Fruit fly (Drosophila melanogaster) whole organism, pupa: ENCODE measurements around the gene CG15293.

ENCODE experiments used
- CG10348 ChIP-seq: fragments of 200-800 bp; sonication (Bioruptor generic); IDR thresholded peaks from 2 replicates; pipeline ENCODE4 v1.3.6; 2022; ENCODE audit warnings: missing biosample characterization, missing genetic modification characterization
- CG12605 ChIP-seq: fragments of 200-800 bp; sonication (Bioruptor generic); IDR thresholded peaks from 2 replicates; pipeline ENCODE4 v1.3.6; 2022; ENCODE audit warnings: missing biosample characterization, missing genetic modification characterization
- CG13204 ChIP-seq: fragments of 200-800 bp; sonication (Bioruptor generic); optimal IDR thresholded peaks from 2 replicates; lab custom pipeline; 2018; ENCODE audit warnings: missing biosample characterization, mild to moderate bottlenecking, missing genetic modification characterization, moderate library complexity
- CG14655 ChIP-seq: fragments of 200-800 bp; sonication (Bioruptor generic); optimal IDR thresholded peaks from 3 replicates; lab custom pipeline; 2017; ENCODE audit warnings: mild to moderate bottlenecking, missing biosample characterization, missing genetic modification reagents, missing genetic modification characterization
- CG15710 ChIP-seq: fragments of 200-800 bp; sonication (Bioruptor generic); optimal IDR thresholded peaks from 2 replicates; lab custom pipeline; 2018; ENCODE audit warnings: missing biosample characterization, mild to moderate bottlenecking, missing genetic modification characterization, moderate library complexity
- CG17806 ChIP-seq: fragments of 200-800 bp; sonication (Bioruptor generic); optimal IDR thresholded peaks from 2 replicates; lab custom pipeline; 2018; ENCODE audit warnings: missing biosample characterization, mild to moderate bottlenecking, missing genetic modification characterization, moderate library complexity
- CG32121 ChIP-seq: fragments of 200-800 bp; sonication (Bioruptor generic); IDR thresholded peaks from 2 replicates; pipeline ENCODE4 v1.3.6; 2022; ENCODE audit warnings: missing biosample characterization, missing genetic modification characterization
- CG34367 ChIP-seq: fragments of 200-800 bp; sonication (Bioruptor generic); optimal IDR thresholded peaks from 2 replicates; lab custom pipeline; 2018; ENCODE audit warnings: missing biosample characterization, mild to moderate bottlenecking, missing genetic modification characterization
- CG4496 ChIP-seq: fragments of 200-800 bp; sonication (Bioruptor generic); IDR thresholded peaks from 3 replicates; pipeline ENCODE4 v1.3.6; 2022; ENCODE audit warnings: missing biosample characterization, missing genetic modification characterization
- CG8159 ChIP-seq: fragments of 200-800 bp; sonication (Bioruptor generic); optimal IDR thresholded peaks from 3 replicates; lab custom pipeline; 2018; ENCODE audit warnings: missing biosample characterization, mild to moderate bottlenecking, missing genetic modification characterization, moderate library complexity
- CG8301 ChIP-seq: fragments of 200-800 bp; sonication (Bioruptor generic); optimal IDR thresholded peaks from 2 replicates; lab custom pipeline; 2018; ENCODE audit warnings: missing biosample characterization, mild to moderate bottlenecking, missing genetic modification characterization
- CG9948 ChIP-seq: fragments of 200-800 bp; sonication (Bioruptor generic); optimal IDR thresholded peaks from 2 replicates; lab custom pipeline; 2018; ENCODE audit warnings: missing biosample characterization, mild to moderate bottlenecking, missing genetic modification characterization, moderate library complexity
- D1 ChIP-seq: fragments of 200-800 bp; sonication (Bioruptor generic); optimal IDR thresholded peaks from 2 replicates; lab custom pipeline; 2018; ENCODE audit warnings: missing biosample characterization, mild to moderate bottlenecking, missing genetic modification characterization, moderate library complexity
- EcR ChIP-seq: fragments of 200-800 bp; sonication (Bioruptor generic); optimal IDR thresholded peaks from 3 replicates; lab custom pipeline; 2019; ENCODE audit warnings: missing biosample characterization, missing genetic modification characterization, mild to moderate bottlenecking, moderate library complexity, missing genetic modification reagents
- Ets98B ChIP-seq: fragments of 200-800 bp; sonication (Bioruptor generic); IDR thresholded peaks from 2 replicates; pipeline ENCODE4 v1.3.6; 2022; ENCODE audit warnings: missing biosample characterization, missing genetic modification characterization
- Pif1A ChIP-seq: fragments of 200-800 bp; sonication (Bioruptor generic); optimal IDR thresholded peaks from 3 replicates; lab custom pipeline; 2016; ENCODE audit warnings: missing biosample characterization, missing genetic modification characterization
- Pif1B ChIP-seq: fragments of 200-800 bp; sonication (Bioruptor generic); optimal IDR thresholded peaks from 3 replicates; lab custom pipeline; 2016; ENCODE audit warnings: missing biosample characterization, missing genetic modification characterization
- Snoo ChIP-seq: fragments of 200-800 bp; sonication (Bioruptor generic); optimal IDR thresholded peaks from 3 replicates; lab custom pipeline; 2017; ENCODE audit warnings: missing biosample characterization, mild to moderate bottlenecking, missing genetic modification characterization, inconsistent platforms
- fd96Ca ChIP-seq: fragments of 200-800 bp; sonication (Bioruptor generic); IDR thresholded peaks from 3 replicates; pipeline ENCODE4 v1.3.6; 2022; ENCODE audit warnings: missing biosample characterization, missing genetic modification characterization
- gl ChIP-seq: fragments of 200-800 bp; sonication (Bioruptor generic); optimal IDR thresholded peaks from 2 replicates; lab custom pipeline; 2018; ENCODE audit warnings: missing biosample characterization, mild to moderate bottlenecking, missing genetic modification characterization
- rn ChIP-seq: fragments of 200-800 bp; sonication (Bioruptor generic); IDR thresholded peaks from 2 replicates; pipeline ENCODE4 v1.3.6; 2022; ENCODE audit warnings: missing biosample characterization, missing genetic modification characterization

CG15293 gene

dm6 chr2L:14109347-14109746, at the start of gene CG15293:
Gene CG15293 (minus strand): TSS chr2L:14109447.
- TF ChIP-seq D1 = no peak
- TF ChIP-seq Ets98B (GFP tag; lab: Robert Waterston, UW) = no peak
- no peak for TF ChIP-seq CG15710 (tag; lab: Kevin White, UChicago)
- no peak for TF ChIP-seq CG8159 (tag; lab: Kevin White, UChicago)
- no peak for TF ChIP-seq rn
- no peak for TF ChIP-seq Pif1A (GFP tag; lab: Kevin White, UChicago)
- TF ChIP-seq Pif1B = no peak
- no peak for TF ChIP-seq CG8301 (tag; lab: Kevin White, UChicago)
- TF ChIP-seq CG14655 (GFP tag; lab: Kevin White, UChicago) = no peak
- TF ChIP-seq CG9948 (tag; lab: Kevin White, UChicago) = no peak
- TF ChIP-seq CG10348 (GFP tag; lab: Robert Waterston, UW) = no peak

DNA sequence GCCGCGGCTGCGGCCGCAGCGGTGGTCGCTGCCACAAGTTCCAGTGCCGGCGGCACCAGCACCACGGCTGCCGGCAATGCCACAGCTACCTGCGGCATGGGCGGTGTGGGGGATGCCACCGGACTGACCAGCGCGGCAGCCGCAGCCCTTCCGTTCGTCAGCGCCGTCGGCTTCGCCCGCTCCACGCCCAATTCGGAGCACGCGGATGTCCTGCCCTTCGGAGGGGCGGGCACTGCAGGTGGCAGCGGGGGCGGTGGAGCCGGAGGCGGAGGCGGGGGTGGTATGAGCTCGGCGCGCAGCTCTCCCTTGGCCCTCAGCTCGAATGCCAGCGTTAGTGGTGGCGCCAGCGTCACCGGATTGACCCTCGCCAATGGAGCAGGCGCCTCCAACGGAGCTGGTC, 48.7 kb upstream of the CG15293 start:
- no peak for TF ChIP-seq CG32121
- no peak for TF ChIP-seq CG34367 (tag; lab: Kevin White, UChicago)
- TF ChIP-seq Snoo (tag; lab: Kevin White, UChicago) = no peak
- no peak for TF ChIP-seq fd96Ca (GFP tag; lab: Robert Waterston, UW)
- TF ChIP-seq CG12605 = no peak
- TF ChIP-seq EcR (GFP tag; lab: Kevin White, UChicago) = no peak
- no peak for TF ChIP-seq Ets98B (GFP tag; lab: Robert Waterston, UW)
- no peak for TF ChIP-seq gl (tag; lab: Kevin White, UChicago)
- TF ChIP-seq CG9948 (tag; lab: Kevin White, UChicago) = no peak
- TF ChIP-seq Pif1A (GFP tag; lab: Kevin White, UChicago) = no peak
- TF ChIP-seq CG13204 = no peak
- TF ChIP-seq CG14655 (GFP tag; lab: Kevin White, UChicago) = no peak
- no peak for TF ChIP-seq CG8159 (tag; lab: Kevin White, UChicago)
- no peak for TF ChIP-seq CG10348 (GFP tag; lab: Robert Waterston, UW)
- TF ChIP-seq CG4496 (GFP tag; lab: Robert Waterston, UW) = no peak
- no peak for TF ChIP-seq D1
- TF ChIP-seq CG17806 (tag; lab: Kevin White, UChicago) = no peak
- TF ChIP-seq Pif1B = no peak

dm6 chr2L:14146368-14146767, 37.1 kb upstream of the CG15293 start:
- TF ChIP-seq CG4496 (GFP tag; lab: Robert Waterston, UW) (no peak), EcR (GFP tag; lab: Kevin White, UChicago) (no peak), CG14655 (GFP tag; lab: Kevin White, UChicago) (no peak), CG9948 (tag; lab: Kevin White, UChicago) (no peak), Ets98B (GFP tag; lab: Robert Waterston, UW) (no peak), Snoo (tag; lab: Kevin White, UChicago) (no peak), CG8159 (tag; lab: Kevin White, UChicago) (no peak), Pif1A (GFP tag; lab: Kevin White, UChicago) (no peak), CG8301 (tag; lab: Kevin White, UChicago) (no peak), CG15710 (tag; lab: Kevin White, UChicago) (no peak), CG12605 (no peak)

dm6 chr2L:14142842-14143241, 33.6 kb upstream of the CG15293 start:
- no peak for TF ChIP-seq CG32121

DNA sequence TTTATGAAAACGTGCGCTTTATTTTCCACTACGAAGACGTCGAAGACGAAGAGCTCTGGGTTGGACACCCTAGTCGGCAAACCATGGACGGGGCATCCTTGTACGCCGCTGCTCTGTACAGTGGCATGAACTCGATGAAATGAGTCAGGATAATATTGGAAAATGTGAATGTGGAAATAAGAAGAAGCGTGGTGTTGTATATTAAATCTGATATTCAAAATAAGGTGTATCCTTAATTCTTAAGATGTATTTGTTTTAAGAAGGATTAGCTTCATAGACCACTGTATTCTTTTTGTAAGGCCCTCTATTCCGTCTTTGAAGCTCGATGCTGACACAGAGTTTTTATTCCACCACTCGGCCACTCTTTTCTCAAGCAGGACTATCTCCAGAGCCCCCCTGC, 32.0 kb upstream of the CG15293 start:
- TF ChIP-seq fd96Ca (GFP tag; lab: Robert Waterston, UW) = no peak
- peak; percentile 25 for TF ChIP-seq CG9948 (tag; lab: Kevin White, UChicago)
- peak; percentile 50 for TF ChIP-seq CG15710 (tag; lab: Kevin White, UChicago)
- 0 out of 2 replicates have a peak, but pooled peaks have one; percentile 21 for TF ChIP-seq CG12605
- TF ChIP-seq CG8301 (tag; lab: Kevin White, UChicago) = peak; percentile 37
- TF ChIP-seq CG13204 = no peak
- peak; percentile 30 for TF ChIP-seq CG8159 (tag; lab: Kevin White, UChicago)
- no peak for TF ChIP-seq D1
- no peak for TF ChIP-seq CG32121
- TF ChIP-seq CG4496 (GFP tag; lab: Robert Waterston, UW) = peak; percentile 27; the same call in 1 of the 3 replicates
- no peak for TF ChIP-seq CG10348 (GFP tag; lab: Robert Waterston, UW)
- TF ChIP-seq Pif1A (GFP tag; lab: Kevin White, UChicago) = no peak
- TF ChIP-seq CG34367 (tag; lab: Kevin White, UChicago) = peak; percentile 33
- peak; percentile 36 for TF ChIP-seq CG14655 (GFP tag; lab: Kevin White, UChicago)
- TF ChIP-seq CG17806 (tag; lab: Kevin White, UChicago) = peak; percentile 14
- no peak for TF ChIP-seq gl (tag; lab: Kevin White, UChicago)

- TF ChIP-seq D1 (no peak), CG14655 (GFP tag; lab: Kevin White, UChicago) (no peak), CG12605 (no peak), CG8301 (tag; lab: Kevin White, UChicago) (no peak), CG34367 (tag; lab: Kevin White, UChicago) (no peak), Ets98B (GFP tag; lab: Robert Waterston, UW) (no peak), CG10348 (GFP tag; lab: Robert Waterston, UW) (no peak), CG13204 (no peak), CG9948 (tag; lab: Kevin White, UChicago) (no peak), CG8159 (tag; lab: Kevin White, UChicago) (no peak), CG32121 (no peak), fd96Ca (GFP tag; lab: Robert Waterston, UW) (no peak), Pif1A (GFP tag; lab: Kevin White, UChicago) (no peak), rn (no peak), EcR (GFP tag; lab: Kevin White, UChicago) (no peak), gl (tag; lab: Kevin White, UChicago) (no peak), Snoo (tag; lab: Kevin White, UChicago) (no peak)
These were observed 26.9 kb upstream of the CG15293 start for dm6 chr2L:14136197-14136596.
